Fruit fly (Drosophila melanogaster) whole organism, wandering third instar larva: ENCODE measurements around the gene obst-B.

ENCODE experiments used
- Abd-B ChIP-seq: fragments of >200 bp; optimal IDR thresholded peaks from 2 replicates; lab custom pipeline; 2017; ENCODE audit warnings: missing biosample characterization, missing genetic modification characterization
- CG9705 ChIP-seq: fragments of 200-800 bp; sonication (Bioruptor generic); optimal IDR thresholded peaks from 2 replicates; lab custom pipeline; 2018; ENCODE audit warnings: missing biosample characterization, mild to moderate bottlenecking, missing genetic modification characterization
- CrebA ChIP-seq: fragments of 200-800 bp; sonication (Bioruptor generic); optimal IDR thresholded peaks from 2 replicates; lab custom pipeline; 2016; ENCODE audit warnings: missing biosample characterization, mild to moderate bottlenecking, missing genetic modification characterization, borderline replicate concordance
- Dfd ChIP-seq: fragments of >200 bp; optimal IDR thresholded peaks from 2 replicates; lab custom pipeline; 2017; ENCODE audit warnings: missing biosample characterization, missing genetic modification characterization
- HLH106 ChIP-seq: fragments of 200-800 bp; optimal IDR thresholded peaks from 3 replicates; lab custom pipeline; 2019; ENCODE audit warnings: missing biosample characterization, mild to moderate bottlenecking, missing genetic modification characterization, moderate library complexity
- Hr78 ChIP-seq: fragments of >200 bp; optimal IDR thresholded peaks from 2 replicates; lab custom pipeline; 2017; ENCODE audit warnings: missing biosample characterization, missing genetic modification characterization
- Mio ChIP-seq: sonication (Bioruptor generic); optimal IDR thresholded peaks from 2 replicates; lab custom pipeline; 2016; ENCODE audit warnings: missing biosample characterization, missing genetic modification characterization
- Myc ChIP-seq: fragments of >200 bp; optimal IDR thresholded peaks from 2 replicates; lab custom pipeline; 2017
- N ChIP-seq: fragments of >200 bp; optimal IDR thresholded peaks from 2 replicates; lab custom pipeline; 2018; ENCODE audit warnings: missing biosample characterization, missing external identifiers, missing genetic modification characterization
- br ChIP-seq: fragments of 200-800 bp; sonication (Bioruptor generic); optimal IDR thresholded peaks from 2 replicates; lab custom pipeline; 2016; ENCODE audit warnings: missing biosample characterization, missing genetic modification characterization
- dl ChIP-seq, 2 experiments: fragments of 175-275, 200-275 bp in 1 of 2; fragments of 200-275 bp in 1 of 2; sonication (Bioruptor generic); optimal IDR thresholded peaks; lab custom pipeline; 2018; ENCODE audit warnings: mild to moderate bottlenecking in 2 of 2, missing biosample characterization in 2 of 2, missing genetic modification characterization in 2 of 2, moderate library complexity in 2 of 2; ENCODE audit not compliant: partially characterized antibody in 2 of 2, insufficient read depth in 1 of 2
- ey ChIP-seq: fragments of 200-800 bp; sonication (Bioruptor generic); optimal IDR thresholded peaks from 2 replicates; lab custom pipeline; 2016; ENCODE audit warnings: missing biosample characterization, missing genetic modification characterization
- foxo ChIP-seq, 2 experiments: fragments of 200-800 bp; sonication (Bioruptor generic); optimal IDR thresholded peaks; 2 replicates in 1 of 2; 3 replicates in 1 of 2; lab custom pipeline; 2016 to 2017; ENCODE audit warnings: missing biosample characterization in 2 of 2, missing genetic modification characterization in 2 of 2
- fru ChIP-seq: fragments of 200-800 bp; sonication (Bioruptor generic); optimal IDR thresholded peaks from 3 replicates; lab custom pipeline; 2016; ENCODE audit warnings: missing biosample characterization, mild to moderate bottlenecking, missing genetic modification characterization
- h ChIP-seq: fragments of 200-800 bp; sonication (Bioruptor generic); optimal IDR thresholded peaks from 3 replicates; lab custom pipeline; 2016; ENCODE audit warnings: missing biosample characterization, mild to moderate bottlenecking, missing genetic modification characterization
- jim ChIP-seq: fragments of 175-275, 200-325 bp; sonication (Bioruptor generic); optimal IDR thresholded peaks from 2 replicates; lab custom pipeline; 2016; ENCODE audit warnings: missing biosample characterization, mild to moderate bottlenecking, missing genetic modification characterization
- lola ChIP-seq: fragments of >200 bp; optimal IDR thresholded peaks from 2 replicates; lab custom pipeline; 2017; ENCODE audit warnings: missing biosample characterization, missing genetic modification characterization
- sage ChIP-seq: fragments of 200-800 bp; sonication (Bioruptor generic); optimal IDR thresholded peaks from 2 replicates; lab custom pipeline; 2016; ENCODE audit warnings: missing biosample characterization, mild to moderate bottlenecking, missing genetic modification characterization
- tai ChIP-seq: sonication (Bioruptor generic); optimal IDR thresholded peaks from 2 replicates; lab custom pipeline; 2016; ENCODE audit warnings: missing biosample characterization, missing genetic modification characterization
- usp ChIP-seq: fragments of >200 bp; optimal IDR thresholded peaks from 2 replicates; lab custom pipeline; 2017; ENCODE audit warnings: missing biosample characterization, missing genetic modification characterization
- woc ChIP-seq: sonication (Bioruptor generic); optimal IDR thresholded peaks from 2 replicates; lab custom pipeline; 2016; ENCODE audit warnings: missing biosample characterization, mild to moderate bottlenecking, missing genetic modification characterization

Gene obst-B

DNA sequence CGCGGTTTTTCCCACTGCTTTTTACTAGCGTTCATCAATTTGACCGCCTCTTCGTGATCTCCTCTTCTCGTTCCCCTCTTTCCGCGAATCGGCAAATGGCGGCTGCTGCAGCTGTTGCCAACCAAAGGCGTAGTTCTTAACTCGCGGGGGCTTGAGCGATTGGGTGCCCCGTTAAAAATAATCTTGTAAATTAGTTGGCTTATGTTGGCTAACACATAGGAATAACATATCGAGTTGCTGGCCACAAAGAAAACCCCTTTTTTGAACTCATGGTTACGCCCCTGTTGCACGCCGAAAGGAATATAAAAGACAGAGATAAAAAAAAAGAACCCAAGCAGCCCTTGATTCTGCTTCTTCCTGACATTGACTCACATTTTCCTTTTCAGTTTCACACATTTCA lies 24.7 kb downstream of the obst-B start (continued):
- TF ChIP-seq Mio (GFP tag; lab: Kevin White, UChicago) (peak; percentile 69), jim (GFP tag; lab: Kevin White, UChicago) (peak; percentile 38), Dfd (GFP tag; lab: Kevin White, UChicago) (no peak), Abd-B (GFP tag; lab: Kevin White, UChicago) (no peak), foxo (GFP tag; optimal IDR thresholded peaks at IDR 0.05; lab: Kevin White, UChicago) (peak; percentile 79 to 97)
- TF ChIP-seq, all 38 proteins: peak for 26

DNA sequence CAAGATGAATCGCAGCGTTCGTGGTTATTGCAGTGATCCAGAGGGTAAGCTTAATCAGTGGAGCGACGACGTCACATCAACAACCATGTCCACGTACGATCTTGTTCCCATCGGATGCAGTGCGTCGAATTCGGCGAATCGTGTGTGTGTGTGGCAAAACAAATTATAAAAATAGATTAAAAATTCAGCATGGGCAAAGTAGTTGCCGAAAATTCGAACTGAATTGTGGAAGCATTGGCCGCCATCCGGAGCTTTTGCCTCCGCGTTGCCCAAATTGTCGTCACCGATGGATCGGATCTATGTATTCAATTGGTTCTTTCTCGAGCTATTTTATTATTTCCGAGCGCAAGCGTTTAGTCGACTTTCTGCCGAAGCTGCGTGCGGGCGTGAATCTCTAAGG lies 28.0 kb downstream of the obst-B start, which contains the start of gene Spn31A:
Gene Spn31A (plus strand): TSS at position 301 of the 400 bp plus-strand sequence.
- TF ChIP-seq woc (GFP tag; lab: Kevin White, UChicago) (no peak), Dfd (GFP tag; lab: Kevin White, UChicago) (no peak), N (GFP tag; lab: Kevin White, UChicago) (no peak), h (GFP tag; lab: Kevin White, UChicago) (no peak)

- no peak for TF ChIP-seq ey (GFP tag; lab: Kevin White, UChicago)
- TF ChIP-seq sage = no peak
- no peak for TF ChIP-seq Hr78 (GFP tag; lab: Kevin White, UChicago)
- no peak for TF ChIP-seq lola (GFP tag; lab: Kevin White, UChicago)
- TF ChIP-seq Abd-B (GFP tag; lab: Kevin White, UChicago) = no peak
- no peak for TF ChIP-seq fru (GFP tag; lab: Kevin White, UChicago)
- no peak for TF ChIP-seq br
- no peak for TF ChIP-seq h (GFP tag; lab: Kevin White, UChicago)
- TF ChIP-seq CG9705 (GFP tag; lab: Kevin White, UChicago) = no peak
- TF ChIP-seq jim (GFP tag; lab: Kevin White, UChicago) = no peak
- no peak for TF ChIP-seq Myc
- TF ChIP-seq N (GFP tag; lab: Kevin White, UChicago) = no peak
- TF ChIP-seq tai = no peak
Observed at dm6 chr2L:10061276-10061675, 28.8 kb downstream of the obst-B start.

- TF ChIP-seq HLH106 (tag; lab: Kevin White, UChicago) (no peak), tai (no peak), dl (GFP tag; optimal IDR thresholded peaks at IDR 0.05; lab: Kevin White, UChicago; ENCODE audit: insufficient read depth in 1 of 2, partially characterized antibody in 2 of 2) (no peak), usp (GFP tag; lab: Kevin White, UChicago) (no peak), CrebA (GFP tag; lab: Kevin White, UChicago) (no peak)
Observed at dm6 chr2L:10064754-10065153, 32.3 kb downstream of the obst-B start.
